Worm (Caenorhabditis elegans) whole organism, young adult: ENCODE data around the gene cox-17.
A peak's percentile ranks its signal among the peaks of the same experiment; 100 is the strongest.

ENCODE experiments used
- B0261.1 ChIP-seq: sonication (generic microtip); optimal IDR thresholded peaks from 2 replicates; lab custom pipeline; 2016; ENCODE audit warnings: mild to moderate bottlenecking, missing genetic modification characterization, moderate library complexity, missing compliant biosample characterization
- F52B5.7 ChIP-seq: sonication (generic microtip); optimal IDR thresholded peaks from 2 replicates; lab custom pipeline; 2016; ENCODE audit warnings: mild to moderate bottlenecking, missing genetic modification characterization, missing compliant biosample characterization
- F55B11.4 ChIP-seq: sonication (generic microtip); optimal IDR thresholded peaks from 2 replicates; lab custom pipeline; 2016; ENCODE audit warnings: missing compliant biosample characterization, missing genetic modification characterization, borderline replicate concordance; ENCODE audit not compliant: insufficient read depth
- F57A8.1 ChIP-seq: fragments of 200-800 bp; sonication (Bioruptor generic); optimal IDR thresholded peaks from 2 replicates; lab custom pipeline; 2018; ENCODE audit warnings: mild to moderate bottlenecking, missing genetic modification characterization, moderate library complexity, missing compliant biosample characterization
- K11D2.4 ChIP-seq: fragments of 200-800 bp; sonication (Bioruptor generic); IDR thresholded peaks from 2 replicates; pipeline ENCODE4 v1.3.6; 2022; ENCODE audit warnings: missing genetic modification reagents, missing genetic modification characterization, missing compliant biosample characterization
- K12H6.12 ChIP-seq: fragments of 200-800 bp; sonication (Bioruptor generic); optimal IDR thresholded peaks from 2 replicates; lab custom pipeline; 2018; ENCODE audit warnings: mild to moderate bottlenecking, missing genetic modification characterization, missing compliant biosample characterization
- T07F8.4 ChIP-seq: sonication (generic microtip); optimal IDR thresholded peaks from 2 replicates; lab custom pipeline; 2016; ENCODE audit warnings: mild to moderate bottlenecking, missing genetic modification characterization, moderate library complexity, missing compliant biosample characterization
- T26A5.8 ChIP-seq: sonication (generic microtip); optimal IDR thresholded peaks from 2 replicates; lab custom pipeline; 2016; ENCODE audit warnings: missing genetic modification characterization, missing compliant biosample characterization
- Y53G8AR.9 ChIP-seq: fragments of 200-800 bp; sonication (Bioruptor generic); conservative IDR thresholded peaks from 2 replicates; pipeline ENCODE4 v1.3.6; 2022; ENCODE audit warnings: missing genetic modification reagents, missing genetic modification characterization, missing compliant biosample characterization
- Y67H2A.10 ChIP-seq: fragments of 200-800 bp; sonication (Bioruptor generic); conservative IDR thresholded peaks from 2 replicates; pipeline ENCODE4 v1.3.6; 2022; ENCODE audit warnings: missing genetic modification reagents, missing genetic modification characterization, missing compliant biosample characterization
- Y79H2A.3 ChIP-seq: fragments of 200-800 bp; sonication (Bioruptor generic); conservative IDR thresholded peaks from 2 replicates; pipeline ENCODE4 v1.3.6; 2022; ENCODE audit warnings: missing genetic modification reagents, missing genetic modification characterization, missing compliant biosample characterization
- athp-1 ChIP-seq: sonication (generic microtip); optimal IDR thresholded peaks from 2 replicates; lab custom pipeline; 2017; ENCODE audit warnings: mild to moderate bottlenecking, missing genetic modification characterization, missing compliant biosample characterization
- bed-1 ChIP-seq: fragments of 200-800 bp; sonication (Bioruptor generic); IDR thresholded peaks from 2 replicates; pipeline ENCODE4 v1.3.6; 2022; ENCODE audit warnings: missing genetic modification reagents, missing genetic modification characterization, missing compliant biosample characterization
- ccch-3 ChIP-seq: fragments of 200-800 bp; sonication (Bioruptor generic); optimal IDR thresholded peaks from 2 replicates; lab custom pipeline; 2018; ENCODE audit warnings: mild to moderate bottlenecking, missing genetic modification characterization, missing compliant biosample characterization
- cebp-2 ChIP-seq: fragments of 200-800 bp; sonication (Bioruptor generic); IDR thresholded peaks from 2 replicates; pipeline ENCODE4 v1.3.6; 2022; ENCODE audit warnings: missing genetic modification characterization, missing compliant biosample characterization
- ceh-27 ChIP-seq: fragments of 200-800 bp; sonication (Bioruptor generic); optimal IDR thresholded peaks from 2 replicates; lab custom pipeline; 2018; ENCODE audit warnings: mild to moderate bottlenecking, missing genetic modification characterization, moderate library complexity, missing compliant biosample characterization
- ceh-58 ChIP-seq: fragments of 200-800 bp; sonication (Bioruptor generic); IDR thresholded peaks from 2 replicates; pipeline ENCODE4 v1.3.6; 2022; ENCODE audit warnings: missing genetic modification characterization, missing compliant biosample characterization
- chd-7 ChIP-seq: sonication (generic microtip); optimal IDR thresholded peaks from 2 replicates; lab custom pipeline; 2016; ENCODE audit warnings: mild to moderate bottlenecking, missing genetic modification characterization, moderate library complexity, missing compliant biosample characterization
- dox-1 ChIP-seq: fragments of 200-800 bp; sonication (Bioruptor generic); IDR thresholded peaks from 2 replicates; pipeline ENCODE4 v1.3.6; 2022; ENCODE audit warnings: missing genetic modification reagents, missing genetic modification characterization, missing compliant biosample characterization
- dpff-1 ChIP-seq: sonication (generic microtip); optimal IDR thresholded peaks from 2 replicates; lab custom pipeline; 2017; ENCODE audit warnings: mild to moderate bottlenecking, missing genetic modification characterization, missing compliant biosample characterization
- egrh-3 ChIP-seq: fragments of 200-800 bp; sonication (Bioruptor generic); IDR thresholded peaks from 2 replicates; pipeline ENCODE4 v1.3.6; 2022; ENCODE audit warnings: missing genetic modification reagents, missing genetic modification characterization, missing compliant biosample characterization
- ekl-4 ChIP-seq: fragments of 200-800 bp; sonication (Bioruptor generic); IDR thresholded peaks from 2 replicates; pipeline ENCODE4 v1.3.6; 2022; ENCODE audit warnings: missing genetic modification reagents, missing genetic modification characterization, missing compliant biosample characterization
- hlh-12 ChIP-seq: sonication (generic microtip); optimal IDR thresholded peaks from 2 replicates; lab custom pipeline; 2016; ENCODE audit warnings: missing genetic modification characterization, missing compliant biosample characterization
- lin-54 ChIP-seq: fragments of 200-800 bp; sonication (Bioruptor generic); optimal IDR thresholded peaks from 2 replicates; lab custom pipeline; 2018; ENCODE audit warnings: mild to moderate bottlenecking, missing genetic modification characterization, missing compliant biosample characterization
- lsy-27 ChIP-seq: sonication (generic microtip); optimal IDR thresholded peaks from 2 replicates; lab custom pipeline; 2017; ENCODE audit warnings: missing genetic modification characterization, mild to moderate bottlenecking, missing compliant biosample characterization, antibody characterized with exemption, missing genotype, borderline replicate concordance; ENCODE audit not compliant: insufficient read depth
- nfya-1 ChIP-seq: sonication (generic microtip); optimal IDR thresholded peaks from 2 replicates; lab custom pipeline; 2017; ENCODE audit warnings: antibody characterized with exemption, missing compliant biosample characterization, missing genetic modification characterization, borderline replicate concordance; ENCODE audit not compliant: insufficient read depth
- nfya-2 ChIP-seq: fragments of 200-800 bp; sonication (Bioruptor generic); IDR thresholded peaks from 2 replicates; pipeline ENCODE4 v1.3.6; 2022; ENCODE audit warnings: missing genetic modification reagents, missing genetic modification characterization, missing compliant biosample characterization
- nfyb-1 ChIP-seq: fragments of 200-800 bp; sonication (Bioruptor generic); IDR thresholded peaks from 2 replicates; pipeline ENCODE4 v1.3.6; 2022; ENCODE audit warnings: missing genetic modification reagents, missing genetic modification characterization, missing compliant biosample characterization
- nhr-179 ChIP-seq: sonication (generic microtip); optimal IDR thresholded peaks from 2 replicates; lab custom pipeline; 2016; ENCODE audit warnings: mild to moderate bottlenecking, missing genetic modification characterization, missing compliant biosample characterization
- repo-1 ChIP-seq: sonication (generic microtip); optimal IDR thresholded peaks from 2 replicates; lab custom pipeline; 2017; ENCODE audit warnings: mild to moderate bottlenecking, missing genetic modification characterization, missing compliant biosample characterization
- snpc-1.1 ChIP-seq: sonication (generic microtip); optimal IDR thresholded peaks from 2 replicates; lab custom pipeline; 2017; ENCODE audit warnings: missing genetic modification characterization, mild to moderate bottlenecking, missing compliant biosample characterization, antibody characterized with exemption, moderate library complexity, missing genotype, missing genetic modification reagents; ENCODE audit not compliant: insufficient read depth
- sptf-2 ChIP-seq: fragments of 200-800 bp; sonication (Bioruptor generic); optimal IDR thresholded peaks from 2 replicates; lab custom pipeline; 2018; ENCODE audit warnings: mild to moderate bottlenecking, missing genetic modification characterization, missing compliant biosample characterization
- zim-3 ChIP-seq: sonication (generic microtip); optimal IDR thresholded peaks from 2 replicates; lab custom pipeline; 2017; ENCODE audit warnings: mild to moderate bottlenecking, missing genetic modification characterization, moderate library complexity, missing compliant biosample characterization
- ztf-18 ChIP-seq: sonication (generic microtip); optimal IDR thresholded peaks from 2 replicates; lab custom pipeline; 2016; ENCODE audit warnings: missing genotype, mild to moderate bottlenecking, missing genetic modification characterization, missing compliant biosample characterization
- ztf-22 ChIP-seq: fragments of 200-800 bp; sonication (Bioruptor generic); optimal IDR thresholded peaks from 2 replicates; lab custom pipeline; 2018; ENCODE audit warnings: mild to moderate bottlenecking, missing genetic modification characterization, moderate library complexity, missing compliant biosample characterization
- ztf-26 ChIP-seq: sonication (generic microtip); optimal IDR thresholded peaks from 2 replicates; lab custom pipeline; 2017; ENCODE audit warnings: missing genetic modification characterization, missing compliant biosample characterization
- ztf-3 ChIP-seq: fragments of 200-800 bp; sonication (Bioruptor generic); optimal IDR thresholded peaks from 2 replicates; lab custom pipeline; 2018; ENCODE audit warnings: mild to moderate bottlenecking, missing genetic modification characterization, missing compliant biosample characterization

Gene cox-17

DNA sequence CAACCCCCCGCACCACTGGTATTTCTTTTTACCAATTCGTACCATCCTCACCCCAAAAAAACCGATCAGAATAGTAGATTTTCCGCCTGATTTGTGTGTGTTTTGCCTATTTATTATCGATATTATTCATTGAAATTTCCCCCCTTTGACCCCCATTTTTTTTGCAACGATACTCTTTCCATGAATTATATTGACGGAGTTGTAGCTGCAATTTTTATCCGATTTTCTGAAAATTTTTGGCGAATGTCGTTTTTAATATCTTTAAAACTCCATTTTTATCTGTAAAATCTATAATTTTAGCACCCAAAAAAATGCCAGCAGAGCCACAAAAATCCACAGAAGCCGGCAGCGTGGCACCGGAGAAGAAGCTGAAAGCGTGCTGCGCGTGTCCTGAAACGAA lies at the start of gene cox-17:
Gene cox-17, plus strand, starts transcription at position 301 of the 400 bp plus-strand sequence.
- TF ChIP-seq athp-1 (tag; lab: Kevin White, UChicago) (peak; percentile 54), T07F8.4 (tag; lab: Kevin White, UChicago) (no peak)

- TF ChIP-seq lsy-27 (tag; lab: Kevin White, UChicago) (no peak), B0261.1 (tag; lab: Kevin White, UChicago) (no peak), F52B5.7 (tag; lab: Kevin White, UChicago) (no peak), ztf-3 (GFP tag; lab: Kevin White, UChicago) (no peak), ccch-3 (GFP tag; lab: Kevin White, UChicago) (no peak), hlh-12 (no peak), ztf-18 (tag; lab: Kevin White, UChicago) (no peak), T26A5.8 (tag; lab: Kevin White, UChicago) (no peak), nfya-2 (GFP tag; lab: Robert Waterston, UW) (no peak), Y67H2A.10 (GFP tag; lab: Robert Waterston, UW) (no peak), nfyb-1 (GFP tag; lab: Robert Waterston, UW) (no peak), Y53G8AR.9 (no peak), dpff-1 (tag; lab: Kevin White, UChicago) (no peak), egrh-3 (GFP tag; lab: Robert Waterston, UW) (no peak), K12H6.12 (tag; lab: Kevin White, UChicago) (no peak), K11D2.4 (GFP tag; lab: Robert Waterston, UW) (no peak), F57A8.1 (no peak), ztf-22 (GFP tag; lab: Kevin White, UChicago) (no peak), nfya-1 (tag; lab: Kevin White, UChicago) (no peak)
Observed at ce11 chrIII:143121-143520, 47.7 kb upstream of the cox-17 start, which contains the start of gene fbxb-82. TSS of gene fbxb-82 (minus strand) at chrIII:143221.

ce11 chrIII:145078-145477 lies 45.7 kb upstream of the cox-17 start, which contains the start of the genes T17A3.12 and fbxb-83:
TSS of gene T17A3.12 (minus strand) at chrIII:145178.
TSS of gene fbxb-83 (minus strand) at chrIII:145211.
- TF ChIP-seq ceh-58 (GFP tag; lab: Robert Waterston, UW) = no peak
- no peak for TF ChIP-seq cebp-2 (GFP tag; lab: Robert Waterston, UW)
- no peak for TF ChIP-seq ekl-4 (GFP tag; lab: Robert Waterston, UW)
- no peak for TF ChIP-seq repo-1 (tag; lab: Kevin White, UChicago)
- TF ChIP-seq nhr-179 (tag; lab: Kevin White, UChicago) = no peak
- TF ChIP-seq zim-3 = no peak
- no peak for TF ChIP-seq nfya-2 (GFP tag; lab: Robert Waterston, UW)
- no peak for TF ChIP-seq ztf-26
- no peak for TF ChIP-seq bed-1 (GFP tag; lab: Robert Waterston, UW)
- TF ChIP-seq ceh-27 (GFP tag; lab: Kevin White, UChicago) = no peak
- no peak for TF ChIP-seq lin-54 (GFP tag; lab: Kevin White, UChicago)
- TF ChIP-seq sptf-2 (GFP tag; lab: Kevin White, UChicago) = no peak
- TF ChIP-seq chd-7 = no peak
- TF ChIP-seq dox-1 (GFP tag; lab: Robert Waterston, UW) = no peak
- TF ChIP-seq Y79H2A.3 (GFP tag; lab: Robert Waterston, UW) = no peak
- TF ChIP-seq snpc-1.1 (tag; lab: Kevin White, UChicago) = no peak
- no peak for TF ChIP-seq F55B11.4
- TF ChIP-seq, all 124 proteins: peak for 0
